Fruit fly (Drosophila melanogaster): Measurements from ENCODE around the gene CG32564.

Gene CG32564

dm6 chrX:17177606-17178005 lies 28.6 kb upstream of the CG32564 start:
- no peak for TF ChIP-seq cnc (optimal IDR thresholded peaks at IDR 0.05)
- TF ChIP-seq kay (GFP tag; ENCODE audit: borderline replicate concordance) = no peak
- TF ChIP-seq CG12768 (GFP tag; optimal IDR thresholded peaks at IDR 0.05) = no peak
- TF ChIP-seq ovo (GFP tag; optimal IDR thresholded peaks at IDR 0.05) = no peak
- TF ChIP-seq toe (GFP tag; optimal IDR thresholded peaks at IDR 0.05) = no peak

DNA sequence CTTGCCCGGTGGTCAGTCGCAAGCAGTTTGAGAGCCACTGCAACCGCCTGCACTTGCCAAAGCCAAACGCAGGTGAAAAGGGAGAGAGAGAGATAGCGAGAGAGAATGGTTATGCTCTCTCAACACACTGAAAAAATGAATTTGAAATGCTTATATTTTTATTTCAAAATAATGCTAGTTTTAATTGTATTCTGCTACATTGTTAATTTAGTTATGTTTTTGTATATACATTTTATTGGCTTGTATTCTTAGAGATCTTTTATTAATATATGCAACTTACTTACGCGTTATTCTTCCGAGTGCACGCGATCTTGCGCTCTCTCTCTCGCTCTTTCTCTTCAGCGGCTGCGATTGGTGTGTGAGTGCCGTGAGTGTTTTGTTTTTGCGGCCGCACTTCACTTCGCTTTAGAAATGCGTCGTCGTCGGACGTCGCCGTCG lies 27.7 kb upstream of the CG32564 start:
- TF ChIP-seq tj (GFP tag; optimal IDR thresholded peaks at IDR 0.05) (no peak), CG12768 (GFP tag; optimal IDR thresholded peaks at IDR 0.05) (peak; percentile 90), Mnt (GFP tag; optimal IDR thresholded peaks at IDR 0.05) (no peak), ovo (GFP tag; optimal IDR thresholded peaks at IDR 0.05) (no peak), kay (GFP tag; ENCODE audit: borderline replicate concordance) (peak; percentile 77), CG1620 (GFP tag; optimal IDR thresholded peaks at IDR 0.05) (peak; percentile 26), pad (GFP tag; optimal IDR thresholded peaks at IDR 0.05) (peak; percentile 84), CG33017 (tag; optimal IDR thresholded peaks at IDR 0.05) (no peak), Hr96 (GFP tag; optimal IDR thresholded peaks at IDR 0.05) (peak; percentile 86), CG7101 (tag; optimal IDR thresholded peaks at IDR 0.05) (peak; percentile 56), cnc (optimal IDR thresholded peaks at IDR 0.05) (no peak), bab1 (GFP tag; optimal IDR thresholded peaks at IDR 0.05) (peak; percentile 99), CG14711 (tag; optimal IDR thresholded peaks at IDR 0.05) (peak; percentile 94), CG11617 (GFP tag; optimal IDR thresholded peaks at IDR 0.05) (peak; percentile 61), CG7045 (GFP tag; optimal IDR thresholded peaks at IDR 0.05) (peak; percentile 86), CG5204 (GFP tag; optimal IDR thresholded peaks at IDR 0.05) (peak; percentile 56), toe (GFP tag; optimal IDR thresholded peaks at IDR 0.05) (peak; percentile 62), Crg-1 (GFP tag; optimal IDR thresholded peaks at IDR 0.05) (no peak), Clk (GFP tag; optimal IDR thresholded peaks at IDR 0.05) (peak; percentile 68), cic (GFP tag; optimal IDR thresholded peaks at IDR 0.05) (peak; percentile 75)

DNA sequence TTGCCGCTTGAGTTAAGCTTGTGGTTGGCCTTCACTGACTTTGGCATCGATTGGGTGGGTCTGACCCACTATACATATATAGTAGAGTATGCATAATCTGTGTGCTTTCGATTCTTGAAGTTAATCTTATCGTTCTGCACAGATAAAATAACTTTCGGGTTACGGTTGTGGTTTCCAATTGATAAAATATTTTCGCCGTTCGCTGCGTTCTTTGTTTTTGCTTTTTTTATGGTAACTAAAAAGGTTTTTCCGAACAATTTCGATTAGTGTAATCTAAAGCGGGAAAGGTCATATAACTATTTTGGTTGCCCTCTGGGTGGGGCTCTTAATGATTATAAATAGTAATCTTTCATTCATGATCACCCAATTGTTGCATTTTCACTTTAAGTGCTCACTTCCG lies 25.7 kb upstream of the CG32564 start:
- TF ChIP-seq Crg-1 (GFP tag; optimal IDR thresholded peaks at IDR 0.05) (no peak), CG1620 (GFP tag; optimal IDR thresholded peaks at IDR 0.05) (no peak), CG7101 (tag; optimal IDR thresholded peaks at IDR 0.05) (no peak), bab1 (GFP tag; optimal IDR thresholded peaks at IDR 0.05) (no peak), cic (GFP tag; optimal IDR thresholded peaks at IDR 0.05) (no peak), CG5204 (GFP tag; optimal IDR thresholded peaks at IDR 0.05) (no peak), tj (GFP tag; optimal IDR thresholded peaks at IDR 0.05) (no peak), Hr96 (GFP tag; optimal IDR thresholded peaks at IDR 0.05) (no peak), CG11617 (GFP tag; optimal IDR thresholded peaks at IDR 0.05) (no peak), cnc (optimal IDR thresholded peaks at IDR 0.05) (no peak), CG14711 (tag; optimal IDR thresholded peaks at IDR 0.05) (no peak), Clk (GFP tag; optimal IDR thresholded peaks at IDR 0.05) (no peak), pad (GFP tag; optimal IDR thresholded peaks at IDR 0.05) (no peak), CG12768 (GFP tag; optimal IDR thresholded peaks at IDR 0.05) (no peak)

- no peak for TF ChIP-seq CG11617 (GFP tag; optimal IDR thresholded peaks at IDR 0.05)
- no peak for TF ChIP-seq CG33017 (tag; optimal IDR thresholded peaks at IDR 0.05)
- no peak for TF ChIP-seq Clk (GFP tag; optimal IDR thresholded peaks at IDR 0.05)
- no peak for TF ChIP-seq Hr96 (GFP tag; optimal IDR thresholded peaks at IDR 0.05)
- TF ChIP-seq CG14711 (tag; optimal IDR thresholded peaks at IDR 0.05) = peak; percentile 6
- TF ChIP-seq tj (GFP tag; optimal IDR thresholded peaks at IDR 0.05) = no peak
- TF ChIP-seq cic (GFP tag; optimal IDR thresholded peaks at IDR 0.05) = no peak
- TF ChIP-seq bab1 (GFP tag; optimal IDR thresholded peaks at IDR 0.05) = no peak
- TF ChIP-seq pad (GFP tag; optimal IDR thresholded peaks at IDR 0.05) = no peak
- no peak for TF ChIP-seq Mnt (GFP tag; optimal IDR thresholded peaks at IDR 0.05)
- peak; percentile 35 for TF ChIP-seq kay (GFP tag; ENCODE audit: borderline replicate concordance)
- TF ChIP-seq toe (GFP tag; optimal IDR thresholded peaks at IDR 0.05) = no peak
- TF ChIP-seq CG1620 (GFP tag; optimal IDR thresholded peaks at IDR 0.05) = no peak
These were observed 24.7 kb upstream of the CG32564 start for dm6 chrX:17181264-17182198.

DNA sequence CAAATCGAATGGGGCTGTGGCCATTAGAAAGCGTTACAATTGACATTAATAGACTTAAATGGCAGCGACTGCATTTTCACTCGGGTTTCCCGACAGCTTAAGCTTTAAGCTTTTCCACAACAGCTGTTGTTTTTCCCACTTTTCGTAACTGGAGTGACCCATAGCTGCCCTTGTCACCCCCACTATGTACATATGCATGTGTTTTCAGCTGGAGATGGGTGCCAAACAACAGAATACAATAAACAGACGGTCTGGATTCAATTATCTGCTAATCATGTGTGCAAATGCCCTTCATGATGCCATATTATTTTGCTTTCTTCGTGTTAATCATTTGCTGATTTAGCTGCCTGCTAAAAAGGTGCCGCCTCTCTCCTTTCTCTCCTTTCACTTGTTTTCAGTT lies 22.7 kb upstream of the CG32564 start:
- TF ChIP-seq CG1620 (GFP tag; optimal IDR thresholded peaks at IDR 0.05) (peak; percentile 47), cic (GFP tag; optimal IDR thresholded peaks at IDR 0.05) (no peak), Mnt (GFP tag; optimal IDR thresholded peaks at IDR 0.05) (peak; percentile 16), CG33017 (tag; optimal IDR thresholded peaks at IDR 0.05) (no peak), kay (GFP tag; ENCODE audit: borderline replicate concordance) (no peak), CG14711 (tag; optimal IDR thresholded peaks at IDR 0.05) (peak; percentile 23), pad (GFP tag; optimal IDR thresholded peaks at IDR 0.05) (peak; percentile 0), CG12768 (GFP tag; optimal IDR thresholded peaks at IDR 0.05) (no peak), tj (GFP tag; optimal IDR thresholded peaks at IDR 0.05) (no peak), Hr96 (GFP tag; optimal IDR thresholded peaks at IDR 0.05) (no peak), toe (GFP tag; optimal IDR thresholded peaks at IDR 0.05) (no peak), Crg-1 (GFP tag; optimal IDR thresholded peaks at IDR 0.05) (peak; percentile 70), CG5204 (GFP tag; optimal IDR thresholded peaks at IDR 0.05) (no peak), CG11617 (GFP tag; optimal IDR thresholded peaks at IDR 0.05) (no peak), Clk (GFP tag; optimal IDR thresholded peaks at IDR 0.05) (no peak), cnc (optimal IDR thresholded peaks at IDR 0.05) (no peak), CG7101 (tag; optimal IDR thresholded peaks at IDR 0.05) (peak; percentile 43)

- TF ChIP-seq CG7101 (tag; optimal IDR thresholded peaks at IDR 0.05) (peak; percentile 7), CG14711 (tag; optimal IDR thresholded peaks at IDR 0.05) (no peak), cic (GFP tag; optimal IDR thresholded peaks at IDR 0.05) (peak; percentile 79), ovo (GFP tag; optimal IDR thresholded peaks at IDR 0.05) (no peak), Hr96 (GFP tag; optimal IDR thresholded peaks at IDR 0.05) (no peak), CG1620 (GFP tag; optimal IDR thresholded peaks at IDR 0.05) (no peak), Mnt (GFP tag; optimal IDR thresholded peaks at IDR 0.05) (peak; percentile 19), toe (GFP tag; optimal IDR thresholded peaks at IDR 0.05) (no peak), CG5204 (GFP tag; optimal IDR thresholded peaks at IDR 0.05) (no peak), tj (GFP tag; optimal IDR thresholded peaks at IDR 0.05) (no peak), CG7045 (GFP tag; optimal IDR thresholded peaks at IDR 0.05) (no peak), kay (GFP tag; ENCODE audit: borderline replicate concordance) (peak; percentile 60)
These were observed 19.8 kb upstream of the CG32564 start for dm6 chrX:17186432-17186831.

All from whole organism, adult.